Worm (Caenorhabditis elegans) whole organism, mixed stage, embryonic: ENCODE results near the gene acox-1.5.

Source experiments
- M03D4.4 ChIP-seq: sonication (generic microtip); optimal IDR thresholded peaks from 2 replicates; lab custom pipeline; 2017; ENCODE audit warnings: mild to moderate bottlenecking, missing genetic modification characterization, missing compliant biosample characterization
- bed-3 ChIP-seq: fragments of 200-800 bp; sonication (Bioruptor generic); optimal IDR thresholded peaks from 3 replicates; lab custom pipeline; 2018; ENCODE audit warnings: mild to moderate bottlenecking, missing genetic modification characterization, moderate library complexity, missing compliant biosample characterization
- blmp-1 ChIP-seq: fragments of 150-350 bp; optimal IDR thresholded peaks from 2 replicates; lab custom pipeline; 2014; ENCODE audit warnings: missing biosample characterization, missing genetic modification characterization
- ceh-39 ChIP-seq: fragments of 150-350 bp; optimal IDR thresholded peaks from 2 replicates; lab custom pipeline; 2014; ENCODE audit warnings: missing biosample characterization, missing genetic modification characterization
- ceh-43 ChIP-seq: fragments of 200-800 bp; sonication (Bioruptor generic); optimal IDR thresholded peaks from 2 replicates; lab custom pipeline; 2018; ENCODE audit warnings: mild to moderate bottlenecking, missing genetic modification characterization, moderate library complexity, missing compliant biosample characterization
- ceh-83 ChIP-seq: fragments of 200-800 bp; sonication (Bioruptor generic); optimal IDR thresholded peaks from 2 replicates; lab custom pipeline; 2018; ENCODE audit warnings: mild to moderate bottlenecking, missing genetic modification characterization, missing compliant biosample characterization
- ces-1 ChIP-seq: fragments of 150-350 bp; optimal IDR thresholded peaks from 2 replicates; lab custom pipeline; 2014; ENCODE audit warnings: missing biosample characterization, missing genetic modification reagents, missing genetic modification characterization
- cnd-1 ChIP-seq: fragments of 200-800 bp; sonication (Bioruptor generic); optimal IDR thresholded peaks from 2 replicates; lab custom pipeline; 2018; ENCODE audit warnings: mild to moderate bottlenecking, missing genetic modification characterization, missing compliant biosample characterization
- drap-1 ChIP-seq: fragments of 200-800 bp; sonication (Bioruptor generic); optimal IDR thresholded peaks from 3 replicates; lab custom pipeline; 2018; ENCODE audit warnings: mild to moderate bottlenecking, missing genetic modification characterization, missing compliant biosample characterization
- elt-1 ChIP-seq: sonication (generic microtip); optimal IDR thresholded peaks from 2 replicates; lab custom pipeline; 2017; ENCODE audit warnings: missing genetic modification characterization, mild to moderate bottlenecking, missing compliant biosample characterization, antibody characterized with exemption, moderate library complexity, borderline replicate concordance; ENCODE audit not compliant: insufficient read depth
- elt-3 ChIP-seq: fragments of 150-350 bp; optimal IDR thresholded peaks from 2 replicates; lab custom pipeline; 2014; ENCODE audit warnings: missing biosample characterization, missing genetic modification characterization
- flh-1 ChIP-seq: fragments of 200-800 bp; sonication (Bioruptor generic); optimal IDR thresholded peaks from 2 replicates; lab custom pipeline; 2018; ENCODE audit warnings: mild to moderate bottlenecking, missing genetic modification characterization, moderate library complexity, missing compliant biosample characterization
- ham-2 ChIP-seq: fragments of 200-800 bp; sonication (Bioruptor generic); optimal IDR thresholded peaks from 2 replicates; lab custom pipeline; 2018; ENCODE audit warnings: mild to moderate bottlenecking, missing genetic modification characterization, missing compliant biosample characterization
- lin-13 ChIP-seq: fragments of 150-350 bp; optimal IDR thresholded peaks from 2 replicates; lab custom pipeline; 2014; ENCODE audit warnings: missing biosample characterization, missing genetic modification characterization
- lin-32 ChIP-seq: fragments of 200-800 bp; sonication (Bioruptor generic); optimal IDR thresholded peaks from 2 replicates; lab custom pipeline; 2018; ENCODE audit warnings: mild to moderate bottlenecking, missing genetic modification characterization, missing compliant biosample characterization
- lsy-2 ChIP-seq: fragments of 150-350 bp; optimal IDR thresholded peaks from 2 replicates; lab custom pipeline; 2014; ENCODE audit warnings: missing biosample characterization, missing genetic modification characterization
- mep-1 ChIP-seq: fragments of 150-350 bp; optimal IDR thresholded peaks from 2 replicates; lab custom pipeline; 2017; ENCODE audit warnings: missing biosample characterization, missing genetic modification reagents, missing genetic modification characterization, inconsistent platforms
- mls-2 ChIP-seq: sonication (generic microtip); optimal IDR thresholded peaks from 2 replicates; lab custom pipeline; 2016; ENCODE audit warnings: mild to moderate bottlenecking, missing genetic modification characterization, moderate library complexity, missing compliant biosample characterization
- nhr-12 ChIP-seq: fragments of 150-350 bp; optimal IDR thresholded peaks from 2 replicates; lab custom pipeline; 2014; ENCODE audit warnings: missing biosample characterization, missing genetic modification characterization
- nhr-2 ChIP-seq: fragments of 150-350 bp; optimal IDR thresholded peaks from 2 replicates; lab custom pipeline; 2014; ENCODE audit warnings: missing biosample characterization, missing genetic modification characterization
- nhr-237 ChIP-seq: fragments of 150-350 bp; optimal IDR thresholded peaks from 2 replicates; lab custom pipeline; 2014; ENCODE audit warnings: missing biosample characterization, missing genetic modification characterization
- nhr-76 ChIP-seq: sonication (generic microtip); optimal IDR thresholded peaks from 2 replicates; lab custom pipeline; 2017; ENCODE audit warnings: missing biosample characterization, missing genetic modification characterization
- pha-4 ChIP-seq: fragments of 150-350 bp; optimal IDR thresholded peaks from 2 replicates; lab custom pipeline; 2018; ENCODE audit warnings: missing biosample characterization, missing genetic modification reagents, missing genetic modification characterization
- sem-2 ChIP-seq: fragments of 200-800 bp; sonication (Bioruptor generic); optimal IDR thresholded peaks from 2 replicates; lab custom pipeline; 2018; ENCODE audit warnings: mild to moderate bottlenecking, missing genetic modification characterization, missing compliant biosample characterization
- sptf-1 ChIP-seq: sonication (generic microtip); optimal IDR thresholded peaks from 2 replicates; lab custom pipeline; 2017; ENCODE audit warnings: mild to moderate bottlenecking, missing genetic modification characterization, moderate library complexity, missing compliant biosample characterization
- tbx-8 ChIP-seq: fragments of 200-800 bp; sonication (Bioruptor generic); optimal IDR thresholded peaks from 2 replicates; lab custom pipeline; 2018; ENCODE audit warnings: mild to moderate bottlenecking, missing genetic modification characterization, moderate library complexity, missing compliant biosample characterization
- unc-120 ChIP-seq: sonication (generic microtip); optimal IDR thresholded peaks from 2 replicates; lab custom pipeline; 2017; ENCODE audit warnings: missing genetic modification characterization, missing compliant biosample characterization; ENCODE audit not compliant: poor library complexity, severe bottlenecking
- unc-39 ChIP-seq: fragments of 150-350 bp; optimal IDR thresholded peaks from 2 replicates; lab custom pipeline; 2014; ENCODE audit warnings: missing biosample characterization, missing genetic modification characterization
- unc-62 ChIP-seq: fragments of 150-350 bp; optimal IDR thresholded peaks from 2 replicates; lab custom pipeline; 2014; ENCODE audit warnings: missing biosample characterization, missing genetic modification reagents, missing genetic modification characterization
- zip-8 ChIP-seq: fragments of 150-350 bp; optimal IDR thresholded peaks from 2 replicates; lab custom pipeline; 2014; ENCODE audit warnings: missing biosample characterization, missing genetic modification characterization

Gene acox-1.5

DNA sequence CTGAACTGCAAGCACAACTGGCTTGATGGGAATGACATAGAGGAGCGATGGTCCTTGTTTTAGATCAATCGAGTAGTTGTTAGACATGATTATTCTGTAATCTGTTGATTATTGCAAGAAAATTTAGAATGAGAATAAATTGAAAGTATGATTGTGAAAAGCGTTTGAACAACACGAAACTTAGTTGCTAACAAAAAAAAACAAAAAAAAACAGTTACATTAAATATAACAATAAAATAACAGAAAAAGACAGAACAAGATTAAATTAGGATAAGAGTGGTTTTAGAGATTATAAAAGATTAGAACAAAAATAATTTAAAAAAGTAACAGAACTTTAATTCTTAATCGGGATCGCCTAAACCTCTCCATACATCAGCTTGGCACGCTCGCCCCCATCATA, 28.8 kb downstream of the acox-1.5 start, which contains the start of gene C48B4.9:
Gene C48B4.9, minus strand, starts transcription at position 101 of the 400 bp plus-strand sequence.
- TF ChIP-seq pha-4 (no peak), nhr-76 (tag; lab: Kevin White, UChicago) (no peak), sptf-1 (tag; lab: Kevin White, UChicago) (no peak), cnd-1 (tag; lab: Kevin White, UChicago) (no peak), elt-3 (tag; lab: Kevin White, UChicago) (no peak), unc-62 (no peak), tbx-8 (GFP tag; lab: Kevin White, UChicago) (no peak), nhr-12 (no peak), unc-39 (tag; lab: Kevin White, UChicago) (no peak), drap-1 (GFP tag; lab: Kevin White, UChicago) (no peak)

DNA sequence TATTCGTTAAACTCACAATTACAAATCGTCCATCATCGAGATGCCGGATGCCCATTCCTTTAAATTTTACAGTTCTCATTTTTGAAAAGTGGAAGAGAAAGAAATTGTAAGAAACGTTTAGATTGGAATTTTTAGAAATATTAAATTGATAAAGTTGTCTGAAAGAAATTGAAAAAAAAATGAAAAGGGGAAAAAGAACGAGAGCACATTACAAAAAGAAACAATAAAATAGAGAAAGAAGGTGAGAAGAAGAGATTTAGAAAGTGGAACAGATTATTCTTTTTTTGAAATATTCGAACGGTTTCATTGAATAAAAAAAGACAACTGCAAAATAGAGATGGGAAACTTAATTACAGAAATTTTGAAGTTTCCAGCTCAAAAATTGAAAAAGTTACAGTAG, 30.8 kb downstream of the acox-1.5 start, which contains the start of gene C48B4.8:
Gene C48B4.8, minus strand, starts transcription at position 101 of the 400 bp plus-strand sequence.
- TF ChIP-seq ham-2 (GFP tag; lab: Kevin White, UChicago) (no peak), pha-4 (no peak), ces-1 (no peak), cnd-1 (tag; lab: Kevin White, UChicago) (no peak), ceh-43 (GFP tag; lab: Kevin White, UChicago) (no peak), lin-13 (tag; lab: Kevin White, UChicago) (no peak), lin-32 (GFP tag; lab: Kevin White, UChicago) (no peak), ceh-83 (GFP tag; lab: Kevin White, UChicago) (no peak), blmp-1 (tag; lab: Kevin White, UChicago) (no peak), flh-1 (GFP tag; lab: Kevin White, UChicago) (no peak), unc-120 (tag; lab: Kevin White, UChicago) (no peak), nhr-76 (tag; lab: Kevin White, UChicago) (no peak), sem-2 (GFP tag; lab: Kevin White, UChicago) (no peak), mls-2 (tag; lab: Kevin White, UChicago) (no peak), M03D4.4 (tag; lab: Kevin White, UChicago) (no peak)

DNA sequence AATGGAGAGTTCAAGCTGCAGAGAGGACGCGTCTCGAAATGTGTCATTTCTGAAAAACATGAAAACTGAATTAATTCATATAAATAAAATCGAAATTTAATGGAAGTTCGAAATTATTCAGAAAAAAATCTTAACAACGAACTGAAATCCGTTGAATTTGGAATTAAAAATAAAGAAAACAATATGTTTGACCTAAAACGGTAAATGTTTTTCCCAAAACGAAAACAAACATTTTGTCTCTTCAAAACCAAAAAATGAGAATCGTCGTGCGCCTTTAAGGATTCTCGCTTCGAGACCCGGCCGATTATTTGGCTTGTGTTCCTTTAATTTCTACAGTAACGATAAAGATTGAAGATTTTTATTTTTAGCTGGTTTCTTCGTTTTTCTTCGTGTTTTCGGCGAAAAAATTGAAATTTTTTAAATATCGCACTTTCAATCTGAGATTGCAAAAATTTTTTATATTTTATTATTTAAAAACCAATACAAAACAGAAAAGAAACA, 32.6 kb downstream of the acox-1.5 start, which contains the start of gene C48B4.7:
Gene C48B4.7, minus strand, starts transcription at position 51 of the 501 bp plus-strand sequence.
- TF ChIP-seq pha-4 (no peak), nhr-12 (no peak), ceh-83 (GFP tag; lab: Kevin White, UChicago) (no peak), tbx-8 (GFP tag; lab: Kevin White, UChicago) (no peak)

DNA sequence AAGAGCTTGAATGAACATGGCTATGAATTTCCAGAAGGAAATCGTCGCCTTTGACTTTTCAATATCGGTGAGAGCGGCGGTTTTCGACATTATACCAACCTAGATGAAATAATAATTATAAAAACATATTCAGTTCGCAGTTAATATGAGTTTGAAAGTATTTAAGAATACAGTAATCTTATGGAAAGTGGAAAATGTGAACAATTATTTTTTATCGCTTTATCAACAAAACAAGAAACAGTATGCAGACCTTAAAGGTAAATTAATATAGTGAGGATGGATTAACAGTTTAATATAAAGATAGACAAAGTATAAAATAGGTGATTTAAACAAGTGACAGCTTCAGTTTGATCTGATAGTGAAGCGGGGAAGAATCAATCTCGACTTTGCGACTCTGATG, 33.5 kb downstream of the acox-1.5 start, which contains the start of gene C48B4.6:
Gene C48B4.6, minus strand, starts transcription at position 101 of the 400 bp plus-strand sequence.
- TF ChIP-seq ceh-39 (tag; lab: Kevin White, UChicago) (no peak), drap-1 (GFP tag; lab: Kevin White, UChicago) (no peak), zip-8 (tag; lab: Kevin White, UChicago) (no peak), ceh-83 (GFP tag; lab: Kevin White, UChicago) (no peak), mep-1 (no peak), ceh-43 (GFP tag; lab: Kevin White, UChicago) (no peak), unc-62 (no peak), nhr-2 (tag; lab: Kevin White, UChicago) (no peak), blmp-1 (tag; lab: Kevin White, UChicago) (no peak), lsy-2 (tag; lab: Kevin White, UChicago) (no peak), bed-3 (GFP tag; lab: Kevin White, UChicago) (no peak), nhr-12 (no peak), sem-2 (GFP tag; lab: Kevin White, UChicago) (no peak), lin-32 (GFP tag; lab: Kevin White, UChicago) (no peak), nhr-237 (no peak), flh-1 (GFP tag; lab: Kevin White, UChicago) (no peak), mls-2 (tag; lab: Kevin White, UChicago) (no peak), M03D4.4 (tag; lab: Kevin White, UChicago) (no peak), ham-2 (GFP tag; lab: Kevin White, UChicago) (no peak)

DNA sequence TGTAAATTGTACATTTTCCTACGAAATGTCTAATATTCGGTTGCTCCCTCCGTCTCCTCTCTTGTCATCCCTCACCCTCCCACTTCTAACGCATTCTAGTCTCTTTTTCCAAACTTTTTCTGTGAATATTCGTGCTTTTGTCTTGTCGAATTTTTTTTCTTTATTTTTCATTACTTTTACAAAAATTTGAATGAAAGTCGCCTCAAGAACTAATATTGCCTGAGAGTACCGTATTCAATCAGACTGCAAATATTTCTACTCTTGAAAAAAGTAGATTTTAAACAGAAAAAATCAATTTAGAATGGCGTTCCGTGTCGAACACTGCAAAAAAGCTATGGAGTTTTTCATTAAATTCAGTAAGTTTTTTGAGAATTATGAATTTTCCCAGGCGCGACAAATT, 35.7 kb downstream of the acox-1.5 start, which contains the start of gene ZK1098.11:
Gene ZK1098.11, plus strand, starts transcription at position 301 of the 400 bp plus-strand sequence.
- no peak for TF ChIP-seq pha-4
- no peak for TF ChIP-seq elt-1 (tag; lab: Kevin White, UChicago)
- TF ChIP-seq ham-2 (GFP tag; lab: Kevin White, UChicago) = no peak
- TF ChIP-seq mls-2 (tag; lab: Kevin White, UChicago) = no peak
- TF ChIP-seq lsy-2 (tag; lab: Kevin White, UChicago) = no peak
- TF ChIP-seq flh-1 (GFP tag; lab: Kevin White, UChicago) = no peak
- no peak for TF ChIP-seq nhr-12
- no peak for TF ChIP-seq lin-13 (tag; lab: Kevin White, UChicago)
